Fruit fly (Drosophila melanogaster) whole organism, embryonic: ENCODE measurements around the gene CG17264.
A peak's percentile ranks its signal among the peaks of the same experiment; 100 is the strongest.

ENCODE experiments used
- Abd-B ChIP-seq: fragments of 200-800 bp; sonication (Bioruptor generic); optimal IDR thresholded peaks from 2 replicates; lab custom pipeline; 2018; ENCODE audit warnings: missing biosample characterization, mild to moderate bottlenecking, missing genetic modification characterization, moderate library complexity
- CG10209 ChIP-seq: fragments of 200-800 bp; sonication (Bioruptor generic); optimal IDR thresholded peaks from 3 replicates; lab custom pipeline; 2017; ENCODE audit warnings: missing biosample characterization, mild to moderate bottlenecking, missing genetic modification characterization, missing genetic modification reagents
- CG10274 ChIP-seq: fragments of 200-800 bp; sonication (Bioruptor generic); optimal IDR thresholded peaks from 3 replicates; lab custom pipeline; 2017; ENCODE audit warnings: missing biosample characterization, mild to moderate bottlenecking, missing genetic modification characterization
- CG10565 ChIP-seq: fragments of 200-800 bp; sonication (Bioruptor generic); optimal IDR thresholded peaks from 3 replicates; lab custom pipeline; 2016; ENCODE audit warnings: missing biosample characterization, mild to moderate bottlenecking, missing genetic modification characterization
- CG10979 ChIP-seq: fragments of 200-800 bp; sonication (Bioruptor generic); optimal IDR thresholded peaks from 2 replicates; lab custom pipeline; 2018; ENCODE audit warnings: missing biosample characterization, mild to moderate bottlenecking, missing genetic modification characterization, moderate library complexity
- CG11695 ChIP-seq: fragments of 200-800 bp; sonication (Bioruptor generic); IDR thresholded peaks from 3 replicates; pipeline ENCODE4 v1.3.6; 2022; ENCODE audit warnings: missing biosample characterization, missing genetic modification characterization
- CG12071 ChIP-seq: fragments of 200-800 bp; sonication (Bioruptor generic); optimal IDR thresholded peaks from 3 replicates; lab custom pipeline; 2018; ENCODE audit warnings: missing biosample characterization, mild to moderate bottlenecking, missing genetic modification characterization
- CG13296 ChIP-seq: fragments of 200-800 bp; sonication (Bioruptor generic); optimal IDR thresholded peaks from 3 replicates; lab custom pipeline; 2018; ENCODE audit warnings: missing biosample characterization, mild to moderate bottlenecking, missing genetic modification characterization
- CG13894 ChIP-seq: fragments of 200-800 bp; sonication (Bioruptor generic); optimal IDR thresholded peaks from 3 replicates; lab custom pipeline; 2018; ENCODE audit warnings: missing biosample characterization, mild to moderate bottlenecking, missing genetic modification characterization, moderate library complexity
- CG16863 ChIP-seq: fragments of 200-800 bp; sonication (Bioruptor generic); optimal IDR thresholded peaks from 3 replicates; lab custom pipeline; 2016; ENCODE audit warnings: missing biosample characterization, missing genetic modification characterization
- CG18011 ChIP-seq: fragments of 200-800 bp; sonication (Bioruptor generic); optimal IDR thresholded peaks from 2 replicates; lab custom pipeline; 2017; ENCODE audit warnings: missing biosample characterization, missing genetic modification characterization, mild to moderate bottlenecking, moderate library complexity, missing genotype
- CG18764 ChIP-seq: fragments of 200-800 bp; sonication (Bioruptor generic); optimal IDR thresholded peaks from 3 replicates; lab custom pipeline; 2016; ENCODE audit warnings: missing biosample characterization, missing genetic modification characterization
- CG2678 ChIP-seq: fragments of 200-800 bp; sonication (Bioruptor generic); optimal IDR thresholded peaks from 3 replicates; lab custom pipeline; 2019; ENCODE audit warnings: missing biosample characterization, mild to moderate bottlenecking, missing genetic modification characterization, moderate library complexity
- CG3163 ChIP-seq: fragments of 200-800 bp; sonication (Bioruptor generic); optimal IDR thresholded peaks from 3 replicates; lab custom pipeline; 2016; ENCODE audit warnings: missing biosample characterization, missing genetic modification characterization
- CG34422 ChIP-seq: fragments of 200-800 bp; sonication (Bioruptor generic); IDR thresholded peaks from 3 replicates; pipeline ENCODE4 v1.3.6; 2022; ENCODE audit warnings: missing biosample characterization, missing genetic modification characterization
- CG6765 ChIP-seq: fragments of 200-800 bp; sonication (Bioruptor generic); optimal IDR thresholded peaks from 3 replicates; lab custom pipeline; 2017; ENCODE audit warnings: missing biosample characterization, mild to moderate bottlenecking, missing genetic modification characterization
- CG8359 ChIP-seq: fragments of 200-800 bp; sonication (Bioruptor generic); optimal IDR thresholded peaks from 2 replicates; lab custom pipeline; 2017; ENCODE audit warnings: missing biosample characterization, mild to moderate bottlenecking, missing genetic modification characterization, borderline replicate concordance
- CG9609 ChIP-seq: fragments of 200-800 bp; sonication (Bioruptor generic); optimal IDR thresholded peaks from 3 replicates; lab custom pipeline; 2016; ENCODE audit warnings: missing biosample characterization, missing genetic modification characterization
- ERR ChIP-seq: fragments of 200-800 bp; sonication (Bioruptor generic); optimal IDR thresholded peaks from 2 replicates; lab custom pipeline; 2016; ENCODE audit warnings: missing biosample characterization, missing genetic modification characterization
- Lhr ChIP-seq: fragments of 200-800 bp; sonication (Bioruptor generic); optimal IDR thresholded peaks from 3 replicates; lab custom pipeline; 2017; ENCODE audit warnings: mild to moderate bottlenecking, missing biosample characterization, missing genetic modification reagents, missing genetic modification characterization
- NFAT ChIP-seq: fragments of 200-800 bp; sonication (Bioruptor generic); IDR thresholded peaks from 2 replicates; pipeline ENCODE4 v1.3.6; 2022; ENCODE audit warnings: missing biosample characterization, missing genetic modification characterization
- NfI ChIP-seq: fragments of 200-800 bp; sonication (Bioruptor generic); optimal IDR thresholded peaks from 3 replicates; lab custom pipeline; 2018; ENCODE audit warnings: missing biosample characterization, mild to moderate bottlenecking, missing genetic modification characterization, moderate library complexity
- PHDP ChIP-seq: fragments of 200-800 bp; sonication (Bioruptor generic); optimal IDR thresholded peaks from 3 replicates; lab custom pipeline; 2018; ENCODE audit warnings: missing biosample characterization, mild to moderate bottlenecking, missing genetic modification characterization, moderate library complexity
- Poxn ChIP-seq: fragments of 200-800 bp; sonication (Bioruptor generic); IDR thresholded peaks from 2 replicates; pipeline ENCODE4 v1.3.6; 2022; ENCODE audit warnings: missing biosample characterization, missing genetic modification characterization
- Sin3A ChIP-seq: fragments of >200 bp; optimal IDR thresholded peaks from 2 replicates; lab custom pipeline; 2018
- Sox100B ChIP-seq: fragments of 200-800 bp; sonication (Bioruptor generic); optimal IDR thresholded peaks from 3 replicates; lab custom pipeline; 2018; ENCODE audit warnings: missing biosample characterization, mild to moderate bottlenecking, missing genetic modification characterization
- YL-1 ChIP-seq: fragments of 200-800 bp; sonication (Bioruptor generic); optimal IDR thresholded peaks from 3 replicates; lab custom pipeline; 2017; ENCODE audit warnings: missing biosample characterization, mild to moderate bottlenecking, missing genetic modification characterization
- bab2 ChIP-seq: fragments of 200-800 bp; sonication (Bioruptor generic); optimal IDR thresholded peaks from 2 replicates; lab custom pipeline; 2016; ENCODE audit warnings: missing biosample characterization, missing genetic modification characterization
- cato ChIP-seq: fragments of 200-800 bp; sonication (Bioruptor generic); optimal IDR thresholded peaks from 2 replicates; lab custom pipeline; 2016; ENCODE audit warnings: missing biosample characterization, missing genetic modification characterization, borderline replicate concordance
- dimm ChIP-seq: fragments of 200-800 bp; sonication (Bioruptor generic); IDR thresholded peaks from 2 replicates; pipeline ENCODE4 v1.3.6; 2022; ENCODE audit warnings: missing biosample characterization, missing genetic modification characterization
- disco-r ChIP-seq: fragments of 200-800 bp; sonication (Bioruptor generic); optimal IDR thresholded peaks from 2 replicates; lab custom pipeline; 2016; ENCODE audit warnings: missing biosample characterization, missing genetic modification characterization
- dpn ChIP-seq, 2 experiments: fragments of 200-800 bp; sonication (Bioruptor generic); optimal IDR thresholded peaks; 3 replicates each; lab custom pipeline; 2016; ENCODE audit warnings: missing biosample characterization in 2 of 2, missing genetic modification characterization in 2 of 2
- ems ChIP-seq: fragments of 200-800 bp; sonication (Bioruptor generic); optimal IDR thresholded peaks from 3 replicates; lab custom pipeline; 2016; ENCODE audit warnings: missing biosample characterization, missing genetic modification characterization
- hb ChIP-seq: fragments of 200-800 bp; sonication (Bioruptor generic); IDR thresholded peaks from 3 replicates; pipeline ENCODE4 v1.3.6; 2022; ENCODE audit warnings: missing biosample characterization, missing genetic modification characterization; ENCODE audit not compliant: partially characterized antibody
- hkb ChIP-seq, 2 experiments: fragments of 200-800 bp in 1 of 2; fragments of >200 bp in 1 of 2; sonication (Bioruptor generic) in 1 of 2; IDR thresholded peaks in 1 of 2; optimal IDR thresholded peaks in 1 of 2; 2 replicates each; pipeline versions ENCODE4 v1.3.6 to Lab custom; 2017 to 2022; ENCODE audit warnings: missing biosample characterization in 1 of 2, missing genetic modification characterization in 1 of 2
- klu ChIP-seq: fragments of 200-800 bp; sonication (Bioruptor generic); IDR thresholded peaks from 2 replicates; pipeline ENCODE4 v1.3.6; 2022; ENCODE audit warnings: missing biosample characterization, missing genetic modification characterization
- nerfin-2 ChIP-seq: fragments of 200-800 bp; sonication (Bioruptor generic); IDR thresholded peaks from 2 replicates; pipeline ENCODE4 v1.3.6; 2022; ENCODE audit warnings: missing biosample characterization, missing genetic modification characterization; ENCODE audit not compliant: partially characterized antibody
- nom ChIP-seq: fragments of 200-800 bp; sonication (Bioruptor generic); optimal IDR thresholded peaks from 2 replicates; lab custom pipeline; 2017; ENCODE audit warnings: missing biosample characterization, missing genetic modification characterization, mild to moderate bottlenecking, moderate library complexity, missing genetic modification reagents
- org-1 ChIP-seq: fragments of 200-800 bp; sonication (Bioruptor generic); optimal IDR thresholded peaks from 2 replicates; lab custom pipeline; 2017; ENCODE audit warnings: missing biosample characterization, missing genetic modification characterization
- p53 ChIP-seq: fragments of 200-800 bp; sonication (Bioruptor generic); optimal IDR thresholded peaks from 2 replicates; lab custom pipeline; 2016; ENCODE audit warnings: missing biosample characterization, missing genetic modification characterization
- pnt ChIP-seq: fragments of 200-800 bp; sonication (Bioruptor generic); optimal IDR thresholded peaks from 3 replicates; lab custom pipeline; 2016; ENCODE audit warnings: missing biosample characterization, missing genetic modification characterization
- run ChIP-seq: fragments of 200-800 bp; sonication (Bioruptor generic); optimal IDR thresholded peaks from 3 replicates; lab custom pipeline; 2018; ENCODE audit warnings: missing biosample characterization, mild to moderate bottlenecking, missing genetic modification characterization
- sc ChIP-seq, 3 experiments: fragments of >200 bp in 2 of 3; fragments of 200-800 bp in 1 of 3; sonication (Bioruptor generic) in 1 of 3; optimal IDR thresholded peaks; 2 replicates in 2 of 3; 3 replicates in 1 of 3; lab custom pipeline; 2017; ENCODE audit warnings: mild to moderate bottlenecking in 1 of 3, missing biosample characterization in 1 of 3, missing genetic modification characterization in 1 of 3, missing genetic modification reagents in 1 of 3
- scrt ChIP-seq: fragments of 200-800 bp; sonication (Bioruptor generic); optimal IDR thresholded peaks from 2 replicates; lab custom pipeline; 2018; ENCODE audit warnings: missing biosample characterization, mild to moderate bottlenecking, missing genetic modification characterization, moderate library complexity
- shn ChIP-seq: fragments of 200-800 bp; sonication (Bioruptor generic); optimal IDR thresholded peaks from 3 replicates; lab custom pipeline; 2016; ENCODE audit warnings: missing biosample characterization, missing genetic modification characterization
- sisA ChIP-seq: fragments of 200-800 bp; sonication (Bioruptor generic); IDR thresholded peaks from 2 replicates; pipeline ENCODE4 v1.3.6; 2022; ENCODE audit warnings: missing biosample characterization, missing genetic modification characterization
- trh ChIP-seq: fragments of 200-800 bp; sonication (Bioruptor generic); optimal IDR thresholded peaks from 2 replicates; lab custom pipeline; 2016; ENCODE audit warnings: missing biosample characterization, missing genetic modification characterization
- unc-4 ChIP-seq: fragments of 200-800 bp; sonication (Bioruptor generic); IDR thresholded peaks from 2 replicates; pipeline ENCODE4 v1.3.6; 2022; ENCODE audit warnings: missing biosample characterization, missing genetic modification characterization; ENCODE audit not compliant: partially characterized antibody

Gene CG17264

DNA sequence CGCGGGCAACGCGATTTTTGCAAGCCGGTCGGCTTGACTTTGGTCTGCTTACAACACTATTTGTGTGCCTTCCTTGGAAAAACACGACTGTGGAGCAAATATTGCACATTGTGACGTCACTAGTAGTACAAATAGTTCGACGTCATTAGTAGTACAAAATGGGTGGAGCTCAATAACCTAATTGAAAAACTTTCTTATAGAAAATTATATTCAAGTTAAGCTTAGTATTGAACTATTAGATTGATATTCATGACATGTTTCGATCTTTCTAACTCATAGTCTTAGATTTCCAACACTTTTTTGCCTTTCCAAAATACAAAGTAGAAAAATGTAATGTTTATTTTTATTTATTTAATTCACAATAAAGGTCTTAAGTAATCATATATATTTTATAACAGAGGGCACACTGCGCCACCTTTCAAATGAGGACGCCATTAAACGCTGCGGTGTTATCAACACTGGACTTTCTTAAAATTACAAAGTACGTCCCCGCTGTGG, 45.8 kb upstream of the CG17264 start, which contains the start of the genes Rrp1 and gammaTub23C (continued):
- TF ChIP-seq PHDP (tag; lab: Kevin White, UChicago) (peak; percentile 88), CG8359 (GFP tag; lab: Kevin White, UChicago) (peak; percentile 68), sisA (GFP tag; lab: Robert Waterston, UW) (peak; percentile 87), ERR (GFP tag; lab: Kevin White, UChicago) (peak; percentile 15), CG13894 (peak; percentile 53), CG2678 (tag; lab: Kevin White, UChicago) (peak; percentile 94), Sin3A (peak; percentile 75), bab2 (peak; percentile 63), cato (GFP tag; lab: Kevin White, UChicago) (peak; percentile 92), hkb (optimal IDR thresholded peaks at IDR 0.05; lab: Kevin White, UChicago) (no peak), hkb (GFP tag; IDR thresholded peaks at IDR 0.05; lab: Robert Waterston, UW) (peak; percentile 78), CG10274 (GFP tag; lab: Kevin White, UChicago) (peak; percentile 76), org-1 (GFP tag; lab: Kevin White, UChicago) (peak; percentile 89), klu (GFP tag; lab: Robert Waterston, UW) (peak; percentile 85), CG3163 (peak; percentile 10), Lhr (GFP tag; lab: Kevin White, UChicago) (peak; percentile 74), CG9609 (GFP tag; lab: Kevin White, UChicago) (peak; percentile 77), CG34422 (GFP tag; lab: Robert Waterston, UW) (peak; percentile 74; the same call in 2 of the 3 replicates), CG11695 (GFP tag; lab: Robert Waterston, UW) (peak; percentile 86), scrt (peak; percentile 71), p53 (GFP tag; lab: Kevin White, UChicago) (no peak), nerfin-2 (no peak), Sox100B (GFP tag; lab: Kevin White, UChicago) (peak; percentile 95), unc-4 (GFP tag; lab: Robert Waterston, UW) (no peak), dimm (GFP tag; lab: Robert Waterston, UW) (0 out of 2 replicates have a peak, but pooled peaks have one; percentile 24), CG18764 (GFP tag; lab: Kevin White, UChicago) (peak; percentile 88), trh (GFP tag; lab: Kevin White, UChicago) (peak; percentile 78), YL-1 (GFP tag; lab: Kevin White, UChicago) (peak; percentile 85), hb (GFP tag; lab: Robert Waterston, UW) (no peak), CG6765 (peak; percentile 79), run (tag; lab: Kevin White, UChicago) (peak; percentile 64), CG10979 (peak; percentile 89), sc (optimal IDR thresholded peaks at IDR 0.05; lab: Kevin White, UChicago) (no peak), sc (GFP tag; optimal IDR thresholded peaks at IDR 0.05; lab: Kevin White, UChicago) (peak; percentile 92), NfI (GFP tag; lab: Kevin White, UChicago) (peak; percentile 90), CG10565 (GFP tag; lab: Kevin White, UChicago) (peak; percentile 63), CG10209 (peak; percentile 93), CG16863 (GFP tag; lab: Kevin White, UChicago) (peak; percentile 44), CG12071 (GFP tag; lab: Kevin White, UChicago) (peak; percentile 69), shn (GFP tag; lab: Kevin White, UChicago) (peak; percentile 58), CG13296 (GFP tag; lab: Kevin White, UChicago) (peak; percentile 88), pnt (peak; percentile 63), Abd-B (peak; percentile 93), dpn (GFP tag; optimal IDR thresholded peaks at IDR 0.05; lab: Kevin White, UChicago) (peak; percentile 81 to 89), nom (GFP tag; lab: Kevin White, UChicago) (peak; percentile 84), CG18011 (GFP tag; lab: Kevin White, UChicago) (peak; percentile 70), NFAT (GFP tag; lab: Robert Waterston, UW) (peak; percentile 74), disco-r (peak; percentile 41), ems (peak; percentile 75), Poxn (GFP tag; lab: Robert Waterston, UW) (peak; percentile 53)
